Worm (Caenorhabditis elegans) whole organism, late embryonic: ENCODE measurements around the gene glr-4.

Experiments
- nhr-11 ChIP-seq: fragments of 150-350 bp; optimal IDR thresholded peaks from 2 replicates; lab custom pipeline; 2014; ENCODE audit warnings: missing biosample characterization, missing genetic modification characterization
- pqm-1 ChIP-seq: sonication (generic microtip); optimal IDR thresholded peaks from 2 replicates; lab custom pipeline; 2016; ENCODE audit warnings: missing genetic modification characterization, missing compliant biosample characterization

- TF ChIP-seq nhr-11 (tag; lab: Kevin White, UChicago) (no peak), pqm-1 (tag; lab: Kevin White, UChicago) (no peak)
These were observed 21.3 kb upstream of the glr-4 start for ce11 chrII:7815406-7815805.
